Worm (Caenorhabditis elegans) whole organism, L4/young adult: Measurements from ENCODE around the gene K08E4.3.
A peak's percentile ranks its signal among the peaks of the same experiment; 100 is the strongest.

ENCODE experiments used
- W03F9.2 ChIP-seq: fragments of 150-350 bp; optimal IDR thresholded peaks from 2 replicates; lab custom pipeline; 2014; ENCODE audit warnings: missing biosample characterization, missing genetic modification characterization
- dao-5 ChIP-seq: sonication (generic microtip); optimal IDR thresholded peaks from 2 replicates; lab custom pipeline; 2016; ENCODE audit warnings: missing genotype, missing genetic modification characterization, moderate library complexity, missing compliant biosample characterization

DNA sequence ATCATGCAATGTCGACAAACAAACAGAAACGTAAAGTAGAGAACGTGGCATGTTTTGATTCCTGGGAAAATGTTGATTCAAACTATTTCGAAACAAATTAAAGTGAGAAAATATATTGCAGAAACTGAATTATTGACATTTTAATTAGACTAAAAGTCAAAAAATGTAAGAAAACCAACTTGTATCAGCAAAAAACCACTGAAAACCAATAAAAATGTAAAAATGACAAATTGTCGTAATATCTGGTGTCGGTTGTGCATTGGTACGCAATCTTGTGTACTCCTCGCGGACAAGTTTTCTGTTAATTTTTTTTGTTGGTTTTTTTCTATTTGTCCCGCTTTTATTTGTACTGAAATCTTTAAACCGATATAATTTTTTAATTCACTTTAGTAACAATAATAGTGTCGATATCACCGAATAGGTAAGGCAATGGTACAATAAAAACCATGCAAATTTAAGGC lies 27.8 kb upstream of the K08E4.3 start, which contains the start of gene T12G3.11:
- peak; percentile 58 for TF ChIP-seq W03F9.2 (tag; lab: Kevin White, UChicago)
- no peak for TF ChIP-seq dao-5 (tag; lab: Kevin White, UChicago)
